Worm (Caenorhabditis elegans): ENCODE data around the gene M163.8.

Gene M163.8

ce11 chrX:14525325-14526305 lies 40.7 kb downstream of the M163.8 start (continued):
- TF ChIP-seq nhr-42 (GFP tag; IDR thresholded peaks at IDR 0.05) = peak; percentile 100
- peak; percentile 100 for TF ChIP-seq jun-1 (tag; optimal IDR thresholded peaks at IDR 0.05)
- peak; percentile 98 for TF ChIP-seq vab-7 (GFP tag; IDR thresholded peaks at IDR 0.05)
- peak; percentile 78 to 98 for TF ChIP-seq madf-5 (GFP tag; IDR thresholded peaks at IDR 0.05)
- TF ChIP-seq ZK546.5 (tag; optimal IDR thresholded peaks at IDR 0.05) = peak; percentile 39 to 81
- TF ChIP-seq ces-1 (GFP tag; optimal IDR thresholded peaks at IDR 0.05) = peak; percentile 96
- peak; percentile 78 to 91 for TF ChIP-seq hif-1 (tag; optimal IDR thresholded peaks at IDR 0.05)
- peak; percentile 94 for TF ChIP-seq lin-13 (GFP tag; optimal IDR thresholded peaks at IDR 0.05)
- TF ChIP-seq Y48G9A.11 (GFP tag; IDR thresholded peaks at IDR 0.05) = peak; percentile 63
- peak; percentile 84 for TF ChIP-seq ceh-82 (tag; optimal IDR thresholded peaks at IDR 0.05)
- TF ChIP-seq nhr-111 (GFP tag; optimal IDR thresholded peaks at IDR 0.05) = peak; percentile 35
- TF ChIP-seq daf-16 (GFP tag; optimal IDR thresholded peaks at IDR 0.05) = peak; percentile 96 to 99
- peak; percentile 97 for TF ChIP-seq daf-16 (tag; optimal IDR thresholded peaks at IDR 0.05)
- peak; percentile 73; the same call in 1 of the 2 replicates for TF ChIP-seq nhr-41 (GFP tag; IDR thresholded peaks at IDR 0.05)
- TF ChIP-seq tra-1 (GFP tag; IDR thresholded peaks at IDR 0.05) = peak; percentile 99
- TF ChIP-seq zip-2 (tag; optimal IDR thresholded peaks at IDR 0.05) = peak; percentile 98
- TF ChIP-seq ctbp-1 (GFP tag; IDR thresholded peaks at IDR 0.05) = peak; percentile 99
- peak; percentile 89 to 98 for TF ChIP-seq mdl-1 (tag; optimal IDR thresholded peaks at IDR 0.05)
- TF ChIP-seq mxl-2 (GFP tag; conservative IDR thresholded peaks at IDR 0.05) = peak; percentile 62
- TF ChIP-seq ceh-20 (GFP tag; IDR thresholded peaks at IDR 0.05) = peak; percentile 99
- TF ChIP-seq F10B5.3 (tag; optimal IDR thresholded peaks at IDR 0.05) = peak; percentile 98
- TF ChIP-seq zip-11 (GFP tag; IDR thresholded peaks at IDR 0.05) = peak; percentile 78; the same call in 1 of the 2 replicates
- TF ChIP-seq Y75B8A.6 (GFP tag; IDR thresholded peaks at IDR 0.05) = peak; percentile 92; the same call in 1 of the 2 replicates
- peak; percentile 97 for TF ChIP-seq nhr-25 (tag; optimal IDR thresholded peaks at IDR 0.05; ENCODE audit: borderline replicate concordance, insufficient read depth)
- peak; percentile 98 for TF ChIP-seq pha-4 (GFP tag; IDR thresholded peaks at IDR 0.05)
- TF ChIP-seq pha-4 (tag; optimal IDR thresholded peaks at IDR 0.05) = peak; percentile 95
- peak; percentile 81 for TF ChIP-seq attf-4 (tag; optimal IDR thresholded peaks at IDR 0.05)
- TF ChIP-seq duxl-1 (tag; optimal IDR thresholded peaks at IDR 0.05; ENCODE audit: poor library complexity) = peak; percentile 99
- peak; percentile 47; the same call in 1 of the 2 replicates for TF ChIP-seq lim-7 (GFP tag; IDR thresholded peaks at IDR 0.05)
- peak; percentile 68; the same call in 1 of the 2 replicates for TF ChIP-seq daf-8 (GFP tag; IDR thresholded peaks at IDR 0.05)
- peak; percentile 98 for TF ChIP-seq lin-29 (GFP tag; IDR thresholded peaks at IDR 0.05)
- no peak for TF ChIP-seq unc-130 (GFP tag; optimal IDR thresholded peaks at IDR 0.05)
- peak; percentile 99 for TF ChIP-seq daf-19 (GFP tag; conservative IDR thresholded peaks at IDR 0.05)
- peak; percentile 99 for TF ChIP-seq hlh-11 (tag; optimal IDR thresholded peaks at IDR 0.05)
- TF ChIP-seq mep-1 (tag; optimal IDR thresholded peaks at IDR 0.05) = peak; percentile 100
- TF ChIP-seq madf-9 (GFP tag; conservative IDR thresholded peaks at IDR 0.05) = peak; percentile 99
- peak; percentile 99 for TF ChIP-seq rbr-2 (tag; optimal IDR thresholded peaks at IDR 0.05)
- peak; percentile 99 for TF ChIP-seq zfp-3 (GFP tag; conservative IDR thresholded peaks at IDR 0.05)
- TF ChIP-seq egl-43 (GFP tag; IDR thresholded peaks at IDR 0.05) = peak; percentile 99
- no peak for TF ChIP-seq F44E2.7 (GFP tag; IDR thresholded peaks at IDR 0.05)
- peak; percentile 88 for TF ChIP-seq Y105C5A.15 (GFP tag; IDR thresholded peaks at IDR 0.05)
- TF ChIP-seq hlh-30 (tag; optimal IDR thresholded peaks at IDR 0.05; ENCODE audit: insufficient read depth) = peak; percentile 96
- peak; percentile 79; the same call in 1 of the 2 replicates for TF ChIP-seq dmd-8 (GFP tag; IDR thresholded peaks at IDR 0.05)
- TF ChIP-seq T26A8.4 (GFP tag; IDR thresholded peaks at IDR 0.05) = peak; percentile 100
- peak; percentile 100 for TF ChIP-seq nhr-102 (tag; optimal IDR thresholded peaks at IDR 0.05)
- peak; percentile 97 for TF ChIP-seq lin-1 (GFP tag; IDR thresholded peaks at IDR 0.05)
- TF ChIP-seq tag-97 (GFP tag; IDR thresholded peaks at IDR 0.05) = 0 out of 2 replicates have a peak, but pooled peaks have one; percentile 49

All from whole organism, L4 larva.